Worm (Caenorhabditis elegans): Measurements from ENCODE around the gene bckd-1A.

DNA sequence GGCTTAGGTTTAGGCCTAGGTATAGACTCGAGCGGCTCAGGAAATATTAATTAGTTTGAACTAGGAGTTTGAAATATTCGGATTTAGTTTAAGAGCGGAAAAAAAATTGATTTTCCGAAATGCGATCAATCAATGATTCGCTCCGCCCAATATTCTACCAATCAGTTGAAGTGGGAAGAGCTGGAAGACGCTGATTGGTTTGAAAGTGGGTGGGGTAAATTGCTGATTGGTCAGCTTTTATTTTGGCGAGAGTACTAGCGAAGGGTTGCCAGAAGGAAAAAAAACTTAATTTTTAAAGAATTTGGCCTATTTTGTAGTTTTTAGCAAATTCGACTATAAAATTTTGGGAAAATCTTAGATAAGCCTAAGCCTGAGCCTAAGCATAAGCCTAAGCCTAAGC is 28.2 kb downstream of the bckd-1A start:
- TF ChIP-seq nhr-67 (tag; optimal IDR thresholded peaks at IDR 0.05), result no peak
- no peak for TF ChIP-seq elt-1 (tag; optimal IDR thresholded peaks at IDR 0.05)
- TF ChIP-seq pqm-1 (tag; optimal IDR thresholded peaks at IDR 0.05), result no peak
- no peak for TF ChIP-seq fos-1 (tag; optimal IDR thresholded peaks at IDR 0.05)
- TF ChIP-seq fkh-10 (GFP tag; optimal IDR thresholded peaks at IDR 0.05), result no peak
- no peak for TF ChIP-seq nhr-12 (tag; optimal IDR thresholded peaks at IDR 0.05)
